Worm (Caenorhabditis elegans) whole organism, midembryonic: ENCODE results near the gene ZK354.9.

Source experiments
- T22C8.4 ChIP-seq: fragments of 200-800 bp; sonication (Bioruptor generic); IDR thresholded peaks from 2 replicates; pipeline ENCODE4 v1.3.6; 2022; ENCODE audit warnings: missing genetic modification characterization, missing compliant biosample characterization
- flt-1 ChIP-seq: fragments of 200-800 bp; sonication (Bioruptor generic); IDR thresholded peaks from 2 replicates; pipeline ENCODE4 v1.3.6; 2022; ENCODE audit warnings: missing genetic modification characterization, missing compliant biosample characterization
- klf-2 ChIP-seq: fragments of 200-800 bp; sonication (Bioruptor generic); conservative IDR thresholded peaks from 2 replicates; pipeline ENCODE4 v1.3.6; 2022; ENCODE audit warnings: missing genetic modification reagents, missing genetic modification characterization, missing compliant biosample characterization
- med-1 ChIP-seq: sonication (generic microtip); optimal IDR thresholded peaks from 2 replicates; lab custom pipeline; 2017; ENCODE audit warnings: missing genetic modification characterization, mild to moderate bottlenecking, missing compliant biosample characterization, antibody characterized with exemption, missing genetic modification reagents; ENCODE audit not compliant: insufficient read depth
- ref-1 ChIP-seq: fragments of 200-800 bp; sonication (Bioruptor generic); conservative IDR thresholded peaks from 2 replicates; pipeline ENCODE4 v1.3.6; 2022; ENCODE audit warnings: missing genetic modification reagents, missing genetic modification characterization, missing compliant biosample characterization
- tab-1 ChIP-seq: fragments of 200-800 bp; sonication (Bioruptor generic); IDR thresholded peaks from 2 replicates; pipeline ENCODE4 v1.3.6; 2022; ENCODE audit warnings: missing genetic modification characterization, missing compliant biosample characterization
- ztf-23 ChIP-seq: fragments of 200-800 bp; sonication (Bioruptor generic); IDR thresholded peaks from 2 replicates; pipeline ENCODE4 v1.3.6; 2022; ENCODE audit warnings: missing genetic modification reagents, missing genetic modification characterization, missing compliant biosample characterization
- ztf-29 ChIP-seq: fragments of 200-800 bp; sonication (Bioruptor generic); IDR thresholded peaks from 2 replicates; pipeline ENCODE4 v1.3.6; 2022; ENCODE audit warnings: missing genetic modification reagents, missing genetic modification characterization, missing compliant biosample characterization

- TF ChIP-seq flt-1 (GFP tag; lab: Robert Waterston, UW) (no peak), ztf-23 (GFP tag; lab: Robert Waterston, UW) (no peak), ztf-29 (GFP tag; lab: Robert Waterston, UW) (no peak), tab-1 (GFP tag; lab: Robert Waterston, UW) (no peak), ref-1 (no peak), klf-2 (GFP tag; lab: Robert Waterston, UW) (no peak), med-1 (GFP tag; lab: Kevin White, UChicago) (no peak), T22C8.4 (GFP tag; lab: Robert Waterston, UW) (no peak)
Measured at ce11 chrIV:5354564-5354963, 46.6 kb upstream of the ZK354.9 start.
